Fruit fly (Drosophila melanogaster) whole organism, pupa: Measurements from ENCODE around the gene Sgs1.

Source experiments
- CG10348 ChIP-seq: fragments of 200-800 bp; sonication (Bioruptor generic); IDR thresholded peaks from 2 replicates; pipeline ENCODE4 v1.3.6; 2022; ENCODE audit warnings: missing biosample characterization, missing genetic modification characterization
- CG14655 ChIP-seq: fragments of 200-800 bp; sonication (Bioruptor generic); optimal IDR thresholded peaks from 3 replicates; lab custom pipeline; 2017; ENCODE audit warnings: mild to moderate bottlenecking, missing biosample characterization, missing genetic modification reagents, missing genetic modification characterization
- CG17806 ChIP-seq: fragments of 200-800 bp; sonication (Bioruptor generic); optimal IDR thresholded peaks from 2 replicates; lab custom pipeline; 2018; ENCODE audit warnings: missing biosample characterization, mild to moderate bottlenecking, missing genetic modification characterization, moderate library complexity
- CG9948 ChIP-seq: fragments of 200-800 bp; sonication (Bioruptor generic); optimal IDR thresholded peaks from 2 replicates; lab custom pipeline; 2018; ENCODE audit warnings: missing biosample characterization, mild to moderate bottlenecking, missing genetic modification characterization, moderate library complexity
- D1 ChIP-seq: fragments of 200-800 bp; sonication (Bioruptor generic); optimal IDR thresholded peaks from 2 replicates; lab custom pipeline; 2018; ENCODE audit warnings: missing biosample characterization, mild to moderate bottlenecking, missing genetic modification characterization, moderate library complexity
- Ets98B ChIP-seq: fragments of 200-800 bp; sonication (Bioruptor generic); IDR thresholded peaks from 2 replicates; pipeline ENCODE4 v1.3.6; 2022; ENCODE audit warnings: missing biosample characterization, missing genetic modification characterization

dm6 chr2L:4979138-4979537, 41.9 kb downstream of the Sgs1 start, which contains the start of gene CG8891:
- TF ChIP-seq CG10348 (no peak), CG17806 (tag; lab: Kevin White, UChicago) (no peak), Ets98B (GFP tag; lab: Robert Waterston, UW) (no peak), D1 (no peak), CG9948 (tag; lab: Kevin White, UChicago) (no peak), CG14655 (no peak)
